Worm (Caenorhabditis elegans): Measurements from ENCODE around the gene K06H6.4.

Gene K06H6.4

ce11 chrV:619054-619453 is 40.0 kb downstream of the K06H6.4 start, which contains the start of gene F48G7.4 (continued):
- TF ChIP-seq hmg-11 (tag; optimal IDR thresholded peaks at IDR 0.05): peak; percentile 84
- peak; percentile 22 for TF ChIP-seq mdl-1 (tag; optimal IDR thresholded peaks at IDR 0.05)
- TF ChIP-seq egl-27 (tag; optimal IDR thresholded peaks at IDR 0.05): peak; percentile 51
- TF ChIP-seq lin-39 (tag; optimal IDR thresholded peaks at IDR 0.05): peak; percentile 23
- no peak for TF ChIP-seq mml-1 (tag; optimal IDR thresholded peaks at IDR 0.05)
- no peak for TF ChIP-seq egl-5 (tag; optimal IDR thresholded peaks at IDR 0.05)
- TF ChIP-seq elt-3 (tag; optimal IDR thresholded peaks at IDR 0.05): no peak
- peak; percentile 83 for TF ChIP-seq jun-1 (tag; optimal IDR thresholded peaks at IDR 0.05)
- no peak for TF ChIP-seq nhr-12 (tag; optimal IDR thresholded peaks at IDR 0.05)
- no peak for TF ChIP-seq nhr-67 (tag; optimal IDR thresholded peaks at IDR 0.05)
- no peak for TF ChIP-seq ceh-82 (tag; optimal IDR thresholded peaks at IDR 0.05)
- TF ChIP-seq zag-1 (tag; optimal IDR thresholded peaks at IDR 0.05): no peak
- TF ChIP-seq ztf-11 (tag; optimal IDR thresholded peaks at IDR 0.05): no peak
- no peak for TF ChIP-seq skn-1 (tag; optimal IDR thresholded peaks at IDR 0.05)
- no peak for TF ChIP-seq sea-2 (GFP tag; optimal IDR thresholded peaks at IDR 0.05)

DNA sequence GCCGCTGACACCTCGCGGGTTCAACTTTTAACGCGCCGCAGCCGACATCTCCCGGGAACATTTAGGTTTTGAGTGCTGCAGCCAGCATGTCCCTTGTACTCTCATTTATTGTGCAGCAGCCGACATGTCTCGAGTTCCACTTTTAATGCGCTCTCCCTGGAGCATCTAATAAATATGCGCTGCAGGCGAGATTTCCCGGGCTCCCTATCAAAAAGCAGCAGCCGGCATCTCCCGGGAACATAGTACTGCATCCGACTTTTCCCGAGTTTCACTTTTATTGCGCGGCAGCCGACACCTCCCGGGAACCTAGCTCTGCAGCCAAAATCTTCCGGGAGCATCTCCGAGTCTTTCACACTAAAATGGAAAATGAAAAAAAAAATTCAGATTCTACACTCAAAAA is 41.9 kb downstream of the K06H6.4 start:
- TF ChIP-seq fkh-10 (GFP tag; optimal IDR thresholded peaks at IDR 0.05) (no peak), unc-62 (GFP tag; optimal IDR thresholded peaks at IDR 0.05) (no peak), tbx-2 (tag; optimal IDR thresholded peaks at IDR 0.05) (no peak), elt-3 (tag; optimal IDR thresholded peaks at IDR 0.05) (no peak), nhr-77 (tag; optimal IDR thresholded peaks at IDR 0.05) (no peak)

DNA sequence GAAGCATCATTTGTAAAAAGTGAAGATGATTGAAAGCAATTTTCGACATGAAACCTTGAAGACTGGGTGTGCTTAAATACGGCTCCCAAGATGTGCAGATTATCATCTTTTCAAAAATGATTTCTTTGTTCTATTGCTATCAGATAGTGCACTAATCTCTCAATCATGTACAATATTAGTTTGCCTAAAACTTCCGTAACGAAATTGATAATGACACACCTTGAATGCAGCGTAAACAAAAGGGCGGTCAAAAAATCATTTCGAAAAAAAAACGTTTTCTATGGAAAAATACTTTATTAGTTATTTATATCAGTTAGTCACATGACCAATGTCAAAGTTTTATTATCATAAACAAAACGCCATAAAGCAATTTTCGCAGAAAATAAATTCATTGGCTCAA is 43.8 kb downstream of the K06H6.4 start, which contains the start of gene F48G7.5:
Gene F48G7.5, minus strand, starts transcription at position 34 of the 400 bp plus-strand sequence.
- TF ChIP-seq elt-2 (tag; optimal IDR thresholded peaks at IDR 0.05) (peak; percentile 56), zag-1 (tag; optimal IDR thresholded peaks at IDR 0.05) (no peak), ztf-11 (tag; optimal IDR thresholded peaks at IDR 0.05) (no peak), pqm-1 (tag; optimal IDR thresholded peaks at IDR 0.05) (peak; percentile 64), pha-4 (tag; optimal IDR thresholded peaks at IDR 0.05) (peak; percentile 36)

ce11 chrV:624922-625321 is 45.8 kb downstream of the K06H6.4 start, which contains the start of gene srt-17:
Gene srt-17 (minus strand): TSS chrV:625022.
- TF ChIP-seq lin-15B (tag; optimal IDR thresholded peaks at IDR 0.05) (no peak), mml-1 (tag; optimal IDR thresholded peaks at IDR 0.05) (no peak), nhr-25 (tag; optimal IDR thresholded peaks at IDR 0.05) (no peak), tbx-2 (tag; optimal IDR thresholded peaks at IDR 0.05) (no peak), egl-5 (tag; optimal IDR thresholded peaks at IDR 0.05) (no peak), nhr-77 (tag; optimal IDR thresholded peaks at IDR 0.05) (no peak), mdl-1 (tag; optimal IDR thresholded peaks at IDR 0.05) (no peak)

DNA sequence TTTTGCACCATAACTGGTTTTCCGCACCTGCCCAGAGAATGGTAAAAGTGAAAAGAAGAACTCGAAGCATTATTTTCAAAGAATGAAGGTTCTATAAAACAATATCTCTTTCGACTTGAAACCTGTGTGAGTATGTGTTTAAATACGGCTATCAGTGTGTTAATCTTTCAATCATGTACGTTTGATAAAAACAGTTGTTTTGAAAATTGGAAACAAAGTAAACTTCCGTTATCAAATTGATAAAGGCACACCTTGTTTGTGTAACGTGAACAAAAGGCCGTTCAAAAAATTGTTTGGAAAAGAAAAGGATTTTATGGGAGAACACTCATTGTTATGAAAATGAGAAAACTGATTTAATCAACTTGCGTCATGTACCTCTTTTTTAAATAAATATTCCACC is 47.2 kb downstream of the K06H6.4 start, which contains the start of gene F48G7.7:
Gene F48G7.7, minus strand, starts transcription at position 101 of the 400 bp plus-strand sequence.
- TF ChIP-seq fos-1 (tag; optimal IDR thresholded peaks at IDR 0.05) (no peak), sea-2 (GFP tag; optimal IDR thresholded peaks at IDR 0.05) (no peak), nhr-77 (tag; optimal IDR thresholded peaks at IDR 0.05) (no peak), unc-39 (tag; optimal IDR thresholded peaks at IDR 0.05) (no peak), nhr-12 (tag; optimal IDR thresholded peaks at IDR 0.05) (no peak), pha-4 (tag; optimal IDR thresholded peaks at IDR 0.05) (no peak), ceh-16 (tag; optimal IDR thresholded peaks at IDR 0.05) (no peak), nhr-237 (tag; optimal IDR thresholded peaks at IDR 0.05) (no peak), unc-62 (GFP tag; optimal IDR thresholded peaks at IDR 0.05) (no peak)

DNA sequence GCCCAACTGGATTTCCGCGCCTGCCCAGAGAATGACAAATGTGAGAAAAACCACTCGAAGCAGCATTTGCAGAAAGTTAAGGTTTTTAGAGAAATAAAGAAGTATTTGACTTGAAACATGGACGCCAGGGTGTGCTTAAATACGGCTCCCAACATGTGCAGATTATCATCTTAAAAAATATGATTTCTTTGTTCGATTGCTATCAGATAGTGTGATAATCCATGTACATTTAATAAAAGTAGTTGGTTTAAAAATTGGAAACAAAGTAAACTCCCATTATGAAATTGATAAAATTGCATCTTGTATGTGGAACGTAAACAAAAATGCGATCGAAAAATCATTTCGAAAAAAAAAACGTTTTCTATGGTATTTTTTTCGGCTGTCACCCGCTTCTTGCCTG is 48.5 kb downstream of the K06H6.4 start, which contains the start of gene F48G7.8:
Gene F48G7.8, minus strand, starts transcription at position 101 of the 400 bp plus-strand sequence.
- TF ChIP-seq ceh-82 (tag; optimal IDR thresholded peaks at IDR 0.05): no peak
- TF ChIP-seq nhr-12 (tag; optimal IDR thresholded peaks at IDR 0.05): no peak
- no peak for TF ChIP-seq skn-1 (tag; optimal IDR thresholded peaks at IDR 0.05)
- no peak for TF ChIP-seq nhr-23 (tag; optimal IDR thresholded peaks at IDR 0.05)
- no peak for TF ChIP-seq fkh-2 (tag; optimal IDR thresholded peaks at IDR 0.05)
- TF ChIP-seq R02D3.7 (tag; optimal IDR thresholded peaks at IDR 0.05): no peak
- no peak for TF ChIP-seq aly-2 (tag; optimal IDR thresholded peaks at IDR 0.05)
- TF ChIP-seq fos-1 (tag; optimal IDR thresholded peaks at IDR 0.05): no peak
- no peak for TF ChIP-seq unc-62 (GFP tag; optimal IDR thresholded peaks at IDR 0.05)
- no peak for TF ChIP-seq pha-4 (tag; optimal IDR thresholded peaks at IDR 0.05)
- no peak for TF ChIP-seq ceh-28 (tag; optimal IDR thresholded peaks at IDR 0.05)

Data from whole organism, L3 larva.